Fruit fly (Drosophila melanogaster) S2 (cell line): ENCODE data around the gene Klp61F.

Source experiments
- CG8478 ChIP-seq: fragments of >200 bp; optimal IDR thresholded peaks from 2 replicates; lab custom pipeline; 2018
- CTCF ChIP-seq, 2 experiments: fragments of >200 bp; optimal IDR thresholded peaks; 2 replicates each; lab custom pipeline; 2018

Gene Klp61F

DNA sequence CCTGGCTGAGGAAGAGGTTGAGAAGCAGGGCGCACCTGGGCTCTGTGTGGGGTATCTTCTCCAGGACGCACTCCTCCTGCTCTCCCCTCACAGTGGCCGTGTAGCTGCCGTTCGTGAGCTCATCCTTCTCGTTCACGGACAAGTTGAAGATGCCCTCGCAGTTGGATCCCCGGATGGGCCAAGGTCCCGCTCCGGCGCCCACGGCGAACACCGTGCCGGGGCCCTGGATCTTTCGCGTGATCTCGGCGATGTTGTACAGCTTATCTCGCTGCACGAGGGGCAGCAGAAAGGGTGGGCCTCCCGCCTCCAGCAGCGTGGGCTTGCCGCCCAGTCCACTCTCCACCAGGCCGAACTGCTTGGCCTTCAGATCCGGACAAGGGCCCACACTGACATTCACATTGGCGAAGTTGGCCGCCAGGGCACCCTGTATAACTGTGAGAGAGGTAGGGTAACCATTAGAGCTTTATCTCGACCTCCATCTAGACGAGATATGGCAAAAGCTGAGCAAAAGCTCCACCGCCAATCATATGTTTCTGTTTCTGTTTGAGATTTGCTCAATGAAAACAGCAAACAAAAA, 41.8 kb downstream of the Klp61F start:
- TF ChIP-seq CTCF (optimal IDR thresholded peaks at IDR 0.05; lab: Kevin White, UChicago) (no peak), CG8478 (lab: Kevin White, UChicago) (no peak)

DNA sequence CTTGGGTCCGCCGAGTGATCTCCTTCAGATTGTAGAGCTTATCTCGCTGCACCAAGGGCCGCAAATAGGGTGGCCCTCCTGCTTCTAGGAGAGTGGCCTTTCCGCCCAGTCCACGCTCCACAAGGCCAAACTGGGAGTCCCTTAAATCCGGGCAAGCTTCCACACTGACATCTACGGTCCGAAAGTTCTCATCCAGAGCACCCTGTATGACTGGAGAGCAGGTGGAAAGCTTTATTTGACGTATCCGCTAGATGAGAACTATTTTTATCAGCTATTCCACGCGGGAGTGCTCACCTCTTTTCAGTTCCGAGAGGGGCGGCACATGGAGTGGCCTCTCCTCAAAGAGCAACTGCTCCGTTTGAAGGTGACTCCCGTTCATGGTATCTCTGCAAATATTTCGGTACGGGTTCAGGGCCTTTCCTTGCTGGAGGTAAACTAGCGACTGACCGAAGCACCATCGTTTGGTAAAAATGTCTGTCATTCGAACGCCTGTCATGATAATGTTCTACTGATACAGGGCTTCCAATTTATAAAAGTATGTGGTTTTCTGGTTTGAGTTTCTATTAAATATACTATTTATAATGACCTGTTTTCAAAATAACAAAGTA, 43.0 kb downstream of the Klp61F start, which contains the start of gene meep:
Gene meep, minus strand, starts transcription at position 449 of the 608 bp plus-strand sequence.
- no peak for TF ChIP-seq CG8478 (lab: Kevin White, UChicago)
- TF ChIP-seq CTCF (optimal IDR thresholded peaks at IDR 0.05; lab: Kevin White, UChicago): no peak

DNA sequence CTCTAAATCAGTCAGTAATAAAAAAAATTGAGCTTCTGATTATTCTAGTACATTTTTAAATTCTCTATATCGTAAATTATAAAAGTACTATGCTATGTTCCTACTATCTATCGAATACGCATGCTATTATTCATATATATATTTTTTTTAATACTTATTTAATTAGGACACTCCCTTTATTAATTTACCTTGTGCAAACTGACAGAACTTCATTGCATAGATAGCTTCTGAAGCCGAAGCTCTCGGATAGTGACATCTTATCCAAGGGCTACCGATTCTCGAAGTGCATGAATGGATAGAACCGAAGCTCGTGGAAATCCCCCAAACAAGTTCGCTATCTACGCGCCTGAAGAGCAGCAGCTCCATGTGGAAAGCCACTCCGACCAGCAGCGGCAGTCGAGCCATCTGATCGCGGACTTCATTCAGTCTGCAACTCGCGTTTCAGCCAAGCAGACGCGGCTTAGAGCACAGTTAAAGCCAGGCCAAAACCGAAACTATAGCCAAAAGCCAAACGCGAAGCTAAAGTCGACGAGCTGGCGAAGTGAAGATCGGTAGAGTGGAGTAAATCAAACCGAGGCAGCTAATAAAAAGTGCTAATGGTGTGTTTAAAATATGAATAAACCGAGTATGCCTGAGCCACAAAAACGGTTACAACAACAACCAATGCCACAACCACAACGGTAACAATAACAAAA, 45.2 kb downstream of the Klp61F start, which contains the start of gene mwh:
Gene mwh, plus strand, starts transcription at position 430 of the 695 bp plus-strand sequence.
- TF ChIP-seq CG8478 (lab: Kevin White, UChicago) (no peak), CTCF (optimal IDR thresholded peaks at IDR 0.05; lab: Kevin White, UChicago) (no peak)

DNA sequence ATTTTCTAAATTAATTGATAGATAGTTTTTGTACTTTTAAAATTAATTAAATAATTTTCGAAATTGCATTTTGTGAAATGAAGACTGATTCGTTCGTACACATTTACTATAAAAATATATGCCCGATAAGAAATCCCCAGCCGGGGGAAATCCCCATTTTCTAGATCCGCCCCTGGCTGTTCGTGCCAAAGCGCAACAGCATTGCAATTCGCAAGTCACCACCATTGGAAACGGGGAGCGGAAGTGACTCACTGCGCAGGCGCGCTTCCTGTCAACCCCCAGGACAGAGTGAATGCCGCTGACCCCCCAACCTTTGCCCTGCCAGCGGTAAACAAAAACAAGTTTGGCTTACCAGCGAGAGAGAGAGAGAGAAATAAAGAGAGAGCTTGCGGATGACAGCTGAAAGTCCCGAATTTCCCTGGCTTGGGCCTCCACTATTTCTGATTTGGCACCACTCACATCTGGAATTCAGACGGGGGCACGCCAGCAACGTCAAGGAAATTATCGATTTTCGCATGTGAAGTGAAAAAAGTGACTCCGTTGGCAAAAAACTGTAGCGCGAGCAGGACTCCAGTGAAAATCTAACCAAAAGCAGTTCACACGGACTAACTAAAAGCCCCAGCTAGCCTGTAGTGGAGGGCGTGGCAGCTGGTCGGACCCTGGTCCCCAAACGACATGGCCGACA, 49.7 kb downstream of the Klp61F start, which contains the start of gene Aplip1:
Gene Aplip1, plus strand, starts transcription at position 450 of the 685 bp plus-strand sequence.
- no peak for TF ChIP-seq CG8478 (lab: Kevin White, UChicago)
- no peak for TF ChIP-seq CTCF (optimal IDR thresholded peaks at IDR 0.05; lab: Kevin White, UChicago)

DNA sequence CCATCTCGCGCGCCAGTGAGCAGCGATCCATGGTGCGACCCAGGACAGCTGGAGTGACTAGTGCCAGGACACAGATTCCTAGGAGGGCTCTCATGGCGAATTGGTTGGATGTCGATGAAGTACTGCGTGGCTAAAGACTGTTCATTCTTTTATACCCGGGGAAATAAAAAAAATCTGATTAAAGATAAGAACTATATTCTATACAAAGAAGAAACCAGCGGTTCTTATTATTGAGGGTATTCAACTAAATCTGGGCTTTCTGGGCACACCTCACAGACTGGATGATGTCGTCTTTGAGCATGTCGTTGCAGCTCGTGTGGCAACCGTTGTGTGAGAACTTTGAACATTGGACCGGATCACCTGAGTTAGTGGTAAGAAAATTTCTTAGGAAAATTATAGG, 50.5 kb downstream of the Klp61F start, which contains the start of gene LysX:
Gene LysX, minus strand, starts transcription at position 101 of the 400 bp plus-strand sequence.
- TF ChIP-seq CG8478 (lab: Kevin White, UChicago) (no peak), CTCF (optimal IDR thresholded peaks at IDR 0.05; lab: Kevin White, UChicago) (no peak)

DNA sequence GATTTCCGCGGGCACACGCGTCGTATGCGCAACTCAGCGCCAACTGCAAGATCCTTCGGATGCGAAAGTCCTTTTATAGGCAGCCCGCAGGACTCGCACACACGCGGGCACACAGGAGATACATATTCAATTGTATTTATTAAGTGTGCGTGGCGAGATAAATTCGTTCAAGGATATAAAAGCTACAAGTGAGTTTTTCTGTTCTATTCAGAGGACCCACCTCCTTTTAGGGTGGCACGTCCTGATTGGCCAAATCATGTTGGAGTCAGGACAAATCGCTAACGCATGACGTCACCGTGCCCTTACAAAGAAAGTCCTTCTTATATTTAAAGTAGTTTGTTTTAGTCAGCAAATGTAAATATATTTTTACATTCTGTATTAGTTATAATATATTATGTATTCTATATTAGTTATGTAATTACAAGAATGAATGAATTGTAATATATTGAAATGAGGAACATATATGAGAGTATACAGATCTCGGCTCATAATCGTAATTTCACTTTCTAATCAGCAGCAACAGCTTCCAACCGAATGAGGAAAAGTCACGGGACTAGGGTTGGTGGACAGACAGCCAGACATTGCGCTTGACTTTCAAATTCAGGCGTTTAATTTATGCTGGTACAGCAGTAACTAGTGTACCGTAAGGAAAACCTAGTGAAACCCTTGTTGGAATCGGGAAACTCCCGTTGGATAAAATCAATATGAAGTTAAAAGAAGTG, 52.4 kb downstream of the Klp61F start, which contains the start of gene Trhn:
Gene Trhn, minus strand, starts transcription at position 51 of the 722 bp plus-strand sequence.
- TF ChIP-seq CG8478 (lab: Kevin White, UChicago): no peak
- TF ChIP-seq CTCF (optimal IDR thresholded peaks at IDR 0.05; lab: Kevin White, UChicago): no peak
